Worm (Caenorhabditis elegans): ENCODE measurements around the gene cap-2.

cap-2 gene

ce11 chrII:10872541-10872940 lies 3.5 kb downstream of the cap-2 start, which contains the start of the genes cyn-4 and copz-1 (continued):
- TF ChIP-seq ekl-4 (GFP tag; IDR thresholded peaks at IDR 0.05) (0 out of 2 replicates have a peak, but pooled peaks have one; percentile 37), F10E7.11 (tag; optimal IDR thresholded peaks at IDR 0.05) (no peak), C06A6.2 (GFP tag; conservative IDR thresholded peaks at IDR 0.05) (no peak), F57A8.1 (GFP tag; optimal IDR thresholded peaks at IDR 0.05) (no peak), madf-6 (GFP tag; IDR thresholded peaks at IDR 0.05) (peak; percentile 75; the same call in 1 of the 2 replicates), somi-1 (GFP tag; optimal IDR thresholded peaks at IDR 0.05) (no peak), B0019.2 (GFP tag; conservative IDR thresholded peaks at IDR 0.05) (peak; percentile 84), nhr-120 (GFP tag; IDR thresholded peaks at IDR 0.05) (no peak), F49E8.2 (tag; optimal IDR thresholded peaks at IDR 0.05; ENCODE audit: insufficient read depth) (no peak), egl-44 (GFP tag; IDR thresholded peaks at IDR 0.05) (peak; percentile 52; the same call in 1 of the 2 replicates), pha-4 (tag; optimal IDR thresholded peaks at IDR 0.05) (peak; percentile 5), nhr-179 (tag; optimal IDR thresholded peaks at IDR 0.05) (no peak), hmg-1.2 (GFP tag; IDR thresholded peaks at IDR 0.05) (no peak), attf-3 (GFP tag; conservative IDR thresholded peaks at IDR 0.05) (0 out of 2 replicates have a peak, but pooled peaks have one; percentile 47), cebp-1 (GFP tag; IDR thresholded peaks at IDR 0.05) (peak; percentile 22; the same call in 1 of the 2 replicates), cebp-1 (tag; optimal IDR thresholded peaks at IDR 0.05) (peak; percentile 73), D2030.7 (GFP tag; IDR thresholded peaks at IDR 0.05) (peak; percentile 73), ztf-26 (tag; optimal IDR thresholded peaks at IDR 0.05) (no peak), unc-130 (GFP tag; optimal IDR thresholded peaks at IDR 0.05) (peak; percentile 83), lin-54 (GFP tag; optimal IDR thresholded peaks at IDR 0.05) (peak; percentile 59), ama-1 (optimal IDR thresholded peaks at IDR 0.05) (no peak), ama-1 (GFP tag; optimal IDR thresholded peaks at IDR 0.05) (no peak), rcor-1 (GFP tag; IDR thresholded peaks at IDR 0.05) (peak; percentile 43; the same call in 1 of the 2 replicates), zim-3 (tag; optimal IDR thresholded peaks at IDR 0.05) (no peak), C17E4.6 (GFP tag; IDR thresholded peaks at IDR 0.05) (no peak), xnd-1 (tag; optimal IDR thresholded peaks at IDR 0.05) (peak; percentile 34), tbp1 (GFP tag; optimal IDR thresholded peaks at IDR 0.05) (peak; percentile 37), rpc-1 (optimal IDR thresholded peaks at IDR 0.05) (no peak), rpc-1 (tag; optimal IDR thresholded peaks at IDR 0.05) (no peak), ztf-28 (GFP tag; IDR thresholded peaks at IDR 0.05) (0 out of 2 replicates have a peak, but pooled peaks have one; percentile 49), ccch-3 (GFP tag; optimal IDR thresholded peaks at IDR 0.05) (no peak), snpc-1.3 (tag; optimal IDR thresholded peaks at IDR 0.05; ENCODE audit: insufficient read depth) (peak; percentile 43), B0336.3 (GFP tag; IDR thresholded peaks at IDR 0.05) (no peak), dpff-1 (tag; optimal IDR thresholded peaks at IDR 0.05) (no peak), madf-10 (tag; optimal IDR thresholded peaks at IDR 0.05) (peak; percentile 58), madf-3 (GFP tag; IDR thresholded peaks at IDR 0.05) (no peak), mel-28 (tag; optimal IDR thresholded peaks at IDR 0.05; ENCODE audit: borderline replicate concordance) (no peak), nfya-1 (tag; optimal IDR thresholded peaks at IDR 0.05; ENCODE audit: borderline replicate concordance, insufficient read depth) (no peak), ceh-100 (GFP tag; IDR thresholded peaks at IDR 0.05) (no peak), mxl-1 (tag; optimal IDR thresholded peaks at IDR 0.05) (no peak), fkh-3 (tag; optimal IDR thresholded peaks at IDR 0.05) (no peak), K11D2.4 (GFP tag; IDR thresholded peaks at IDR 0.05) (no peak), let-607 (tag; optimal IDR thresholded peaks at IDR 0.05) (peak in 1 of 2 experiments; percentile 72), madf-8 (GFP tag; conservative IDR thresholded peaks at IDR 0.05) (peak; percentile 39; the same call in 1 of the 2 replicates), ceh-79 (tag; optimal IDR thresholded peaks at IDR 0.05) (no peak), tlf-1 (GFP tag; optimal IDR thresholded peaks at IDR 0.05) (no peak), K12H6.12 (tag; optimal IDR thresholded peaks at IDR 0.05) (peak; percentile 47), ztf-25 (GFP tag; IDR thresholded peaks at IDR 0.05) (no peak), nhr-80 (tag; optimal IDR thresholded peaks at IDR 0.05) (peak; percentile 21), let-526 (GFP tag; IDR thresholded peaks at IDR 0.05) (0 out of 2 replicates have a peak, but pooled peaks have one; percentile 64)

All from whole organism, young adult.